Fruit fly (Drosophila melanogaster) whole organism, embryonic: Measurements from ENCODE around the gene Sf3b2.

Experiments used
- BtbVII ChIP-seq: fragments of 200-800 bp; sonication (Bioruptor generic); optimal IDR thresholded peaks from 3 replicates; lab custom pipeline; 2017; ENCODE audit warnings: missing biosample characterization, mild to moderate bottlenecking, missing genetic modification characterization
- CG10274 ChIP-seq: fragments of 200-800 bp; sonication (Bioruptor generic); optimal IDR thresholded peaks from 3 replicates; lab custom pipeline; 2017; ENCODE audit warnings: missing biosample characterization, mild to moderate bottlenecking, missing genetic modification characterization
- CG10979 ChIP-seq: fragments of 200-800 bp; sonication (Bioruptor generic); optimal IDR thresholded peaks from 2 replicates; lab custom pipeline; 2018; ENCODE audit warnings: missing biosample characterization, mild to moderate bottlenecking, missing genetic modification characterization, moderate library complexity
- CG11398 ChIP-seq: fragments of 200-800 bp; sonication (Bioruptor generic); optimal IDR thresholded peaks from 2 replicates; lab custom pipeline; 2016; ENCODE audit warnings: missing biosample characterization, missing genetic modification characterization
- CG11504 ChIP-seq: fragments of 200-800 bp; sonication (Bioruptor generic); optimal IDR thresholded peaks from 3 replicates; lab custom pipeline; 2019; ENCODE audit warnings: missing biosample characterization, mild to moderate bottlenecking, missing genetic modification characterization, moderate library complexity
- CG12104 ChIP-seq: fragments of 200-800 bp; sonication (Bioruptor generic); optimal IDR thresholded peaks from 3 replicates; lab custom pipeline; 2016; ENCODE audit warnings: missing biosample characterization, missing genetic modification characterization
- CG12769 ChIP-seq: fragments of 200-800 bp; sonication (Bioruptor generic); optimal IDR thresholded peaks from 2 replicates; lab custom pipeline; 2019; ENCODE audit warnings: missing biosample characterization, mild to moderate bottlenecking, missing genetic modification characterization, moderate library complexity
- CG15601 ChIP-seq: fragments of 200-800 bp; sonication (Bioruptor generic); optimal IDR thresholded peaks from 3 replicates; lab custom pipeline; 2019; ENCODE audit warnings: missing biosample characterization, mild to moderate bottlenecking, missing genetic modification characterization, moderate library complexity
- CG17829 ChIP-seq: fragments of 200-800 bp; optimal IDR thresholded peaks from 2 replicates; lab custom pipeline; 2019; ENCODE audit warnings: missing biosample characterization, mild to moderate bottlenecking, missing genetic modification characterization, moderate library complexity
- CG2678 ChIP-seq: fragments of 200-800 bp; sonication (Bioruptor generic); optimal IDR thresholded peaks from 3 replicates; lab custom pipeline; 2019; ENCODE audit warnings: missing biosample characterization, mild to moderate bottlenecking, missing genetic modification characterization, moderate library complexity
- CG32532 ChIP-seq: fragments of 200-800 bp; sonication (Bioruptor generic); IDR thresholded peaks from 2 replicates; pipeline ENCODE4 v1.3.6; 2022; ENCODE audit warnings: missing biosample characterization, missing genetic modification characterization
- CG6272 ChIP-seq: fragments of 200-800 bp; sonication (Bioruptor generic); IDR thresholded peaks from 2 replicates; pipeline ENCODE4 v1.3.6; 2022; ENCODE audit warnings: missing biosample characterization, missing genetic modification characterization
- CG6813 ChIP-seq: fragments of 200-800 bp; sonication (Bioruptor generic); optimal IDR thresholded peaks from 2 replicates; lab custom pipeline; 2017; ENCODE audit warnings: missing biosample characterization, missing genetic modification characterization, mild to moderate bottlenecking, moderate library complexity, missing genetic modification reagents
- CG7271 ChIP-seq: fragments of 200-800 bp; sonication (Bioruptor generic); optimal IDR thresholded peaks from 2 replicates; lab custom pipeline; 2018; ENCODE audit warnings: missing biosample characterization, mild to moderate bottlenecking, missing genetic modification characterization, moderate library complexity
- CG7745 ChIP-seq: fragments of 200-800 bp; sonication (Bioruptor generic); optimal IDR thresholded peaks from 2 replicates; lab custom pipeline; 2018; ENCODE audit warnings: missing biosample characterization, mild to moderate bottlenecking, missing genetic modification characterization, moderate library complexity
- CG8359 ChIP-seq: fragments of 200-800 bp; sonication (Bioruptor generic); optimal IDR thresholded peaks from 2 replicates; lab custom pipeline; 2017; ENCODE audit warnings: missing biosample characterization, mild to moderate bottlenecking, missing genetic modification characterization, borderline replicate concordance
- CG8944 ChIP-seq: fragments of 200-800 bp; sonication (Bioruptor generic); optimal IDR thresholded peaks from 3 replicates; lab custom pipeline; 2016; ENCODE audit warnings: missing biosample characterization, missing genetic modification characterization
- CG9932 ChIP-seq: fragments of 200-800 bp; sonication (Bioruptor generic); IDR thresholded peaks from 2 replicates; pipeline ENCODE4 v1.3.6; 2022; ENCODE audit warnings: missing biosample characterization, missing genetic modification characterization
- Deaf1 ChIP-seq: fragments of 200-800 bp; optimal IDR thresholded peaks from 3 replicates; lab custom pipeline; 2019; ENCODE audit warnings: missing biosample characterization, mild to moderate bottlenecking, missing genetic modification characterization, moderate library complexity
- Dip2 ChIP-seq: fragments of 200-800 bp; sonication (Bioruptor generic); IDR thresholded peaks from 2 replicates; pipeline ENCODE4 v1.3.6; 2022; ENCODE audit warnings: missing biosample characterization, missing genetic modification characterization
- Dp ChIP-seq: fragments of 200-800 bp; sonication (Bioruptor generic); optimal IDR thresholded peaks from 2 replicates; lab custom pipeline; 2018; ENCODE audit warnings: missing biosample characterization, mild to moderate bottlenecking, missing genetic modification characterization, moderate library complexity
- Drgx ChIP-seq: fragments of 200-800 bp; sonication (Bioruptor generic); IDR thresholded peaks from 2 replicates; pipeline ENCODE4 v1.3.6; 2022; ENCODE audit warnings: missing biosample characterization, missing genetic modification characterization
- GATAe ChIP-seq: fragments of 200-800 bp; sonication (Bioruptor generic); conservative IDR thresholded peaks from 2 replicates; pipeline ENCODE4 v1.3.6; 2022; ENCODE audit warnings: missing biosample characterization, missing genetic modification characterization
- Hsf ChIP-seq: fragments of 200-800 bp; sonication (Bioruptor generic); optimal IDR thresholded peaks from 3 replicates; lab custom pipeline; 2016; ENCODE audit warnings: missing biosample characterization, missing genetic modification characterization
- Nf-YB ChIP-seq: fragments of 200-800 bp; sonication (Bioruptor generic); optimal IDR thresholded peaks from 3 replicates; lab custom pipeline; 2019; ENCODE audit warnings: missing biosample characterization, mild to moderate bottlenecking, missing genetic modification characterization, moderate library complexity
- Spps ChIP-seq: fragments of 200-800 bp; sonication (Bioruptor generic); optimal IDR thresholded peaks from 2 replicates; lab custom pipeline; 2018; ENCODE audit warnings: missing biosample characterization, mild to moderate bottlenecking, missing genetic modification characterization
- Usf ChIP-seq: fragments of 200-800 bp; sonication (Bioruptor generic); optimal IDR thresholded peaks from 2 replicates; lab custom pipeline; 2017; ENCODE audit warnings: missing genotype, missing biosample characterization, missing genetic modification characterization
- Xbp1 ChIP-seq: fragments of 200-800 bp; sonication (Bioruptor generic); optimal IDR thresholded peaks from 3 replicates; lab custom pipeline; 2016; ENCODE audit warnings: missing biosample characterization, mild to moderate bottlenecking, missing genetic modification characterization
- ash1 ChIP-seq: fragments of 200-800 bp; sonication (Bioruptor generic); optimal IDR thresholded peaks from 2 replicates; lab custom pipeline; 2018; ENCODE audit warnings: missing biosample characterization, mild to moderate bottlenecking, missing genetic modification characterization
- br ChIP-seq: fragments of >200 bp; optimal IDR thresholded peaks from 2 replicates; lab custom pipeline; 2017
- btn ChIP-seq: fragments of 200-800 bp; sonication (Bioruptor generic); optimal IDR thresholded peaks from 2 replicates; lab custom pipeline; 2016; ENCODE audit warnings: missing biosample characterization, missing genetic modification characterization
- ci ChIP-seq: fragments of 200-800 bp; sonication (Bioruptor generic); IDR thresholded peaks from 3 replicates; pipeline ENCODE4 v1.3.6; 2022; ENCODE audit warnings: missing biosample characterization, missing genetic modification characterization
- cwo ChIP-seq: fragments of 200-800 bp; sonication (Bioruptor generic); optimal IDR thresholded peaks from 3 replicates; lab custom pipeline; 2017; ENCODE audit warnings: missing biosample characterization, missing genetic modification characterization, mild to moderate bottlenecking, moderate library complexity, missing genetic modification reagents
- dm ChIP-seq: fragments of 200-800 bp; sonication (Bioruptor generic); optimal IDR thresholded peaks from 3 replicates; lab custom pipeline; 2016; ENCODE audit warnings: missing biosample characterization, missing genetic modification characterization
- dpn ChIP-seq, 2 experiments: fragments of 200-800 bp; sonication (Bioruptor generic); optimal IDR thresholded peaks; 3 replicates each; lab custom pipeline; 2016; ENCODE audit warnings: missing biosample characterization in 2 of 2, missing genetic modification characterization in 2 of 2
- gro ChIP-seq: fragments of 200-800 bp; sonication (Bioruptor generic); optimal IDR thresholded peaks from 2 replicates; lab custom pipeline; 2016; ENCODE audit warnings: missing biosample characterization, missing genetic modification characterization
- klu ChIP-seq: fragments of 200-800 bp; sonication (Bioruptor generic); IDR thresholded peaks from 2 replicates; pipeline ENCODE4 v1.3.6; 2022; ENCODE audit warnings: missing biosample characterization, missing genetic modification characterization
- odd ChIP-seq: fragments of 200-800 bp; sonication (Bioruptor generic); optimal IDR thresholded peaks from 2 replicates; lab custom pipeline; 2017; ENCODE audit warnings: missing biosample characterization, mild to moderate bottlenecking, missing genetic modification characterization
- peb ChIP-seq: fragments of 200-800 bp; sonication (Bioruptor generic); IDR thresholded peaks from 2 replicates; pipeline ENCODE4 v1.3.6; 2022; ENCODE audit warnings: missing biosample characterization, missing genetic modification characterization
- pfk ChIP-seq: fragments of 200-800 bp; sonication (Bioruptor generic); optimal IDR thresholded peaks from 2 replicates; lab custom pipeline; 2018; ENCODE audit warnings: missing biosample characterization, mild to moderate bottlenecking, missing genetic modification characterization, moderate library complexity
- pho ChIP-seq: fragments of 200-800 bp; sonication (Bioruptor generic); optimal IDR thresholded peaks from 2 replicates; lab custom pipeline; 2016; ENCODE audit warnings: missing biosample characterization, missing genetic modification characterization
- phol ChIP-seq: fragments of 200-800 bp; sonication (Bioruptor generic); optimal IDR thresholded peaks from 3 replicates; lab custom pipeline; 2018; ENCODE audit warnings: missing biosample characterization, mild to moderate bottlenecking, missing genetic modification characterization, moderate library complexity
- pita ChIP-seq: fragments of 200-800 bp; sonication (Bioruptor generic); optimal IDR thresholded peaks from 2 replicates; lab custom pipeline; 2017; ENCODE audit warnings: missing biosample characterization, mild to moderate bottlenecking, missing genetic modification characterization
- pnt ChIP-seq: fragments of 200-800 bp; sonication (Bioruptor generic); optimal IDR thresholded peaks from 3 replicates; lab custom pipeline; 2016; ENCODE audit warnings: missing biosample characterization, missing genetic modification characterization
- pzg ChIP-seq: fragments of 200-800 bp; sonication (Bioruptor generic); optimal IDR thresholded peaks from 3 replicates; lab custom pipeline; 2018; ENCODE audit warnings: missing biosample characterization, mild to moderate bottlenecking, missing genetic modification characterization, moderate library complexity
- ranshi ChIP-seq: fragments of 200-800 bp; sonication (Bioruptor generic); IDR thresholded peaks from 2 replicates; pipeline ENCODE4 v1.3.6; 2022; ENCODE audit warnings: missing biosample characterization, missing genetic modification characterization
- slp2 ChIP-seq: fragments of 200-800 bp; sonication (Bioruptor generic); optimal IDR thresholded peaks from 2 replicates; lab custom pipeline; 2016; ENCODE audit warnings: missing biosample characterization, missing genetic modification characterization
- sr ChIP-seq: fragments of 200-800 bp; sonication (Bioruptor generic); IDR thresholded peaks from 3 replicates; pipeline ENCODE4 v1.3.6; 2022; ENCODE audit warnings: missing biosample characterization, missing genetic modification characterization
- wek ChIP-seq: fragments of 200-800 bp; sonication (Bioruptor generic); optimal IDR thresholded peaks from 3 replicates; lab custom pipeline; 2018; ENCODE audit warnings: missing biosample characterization, mild to moderate bottlenecking, missing genetic modification characterization, moderate library complexity
- zen ChIP-seq: fragments of 200-800 bp; sonication (Bioruptor generic); optimal IDR thresholded peaks from 3 replicates; lab custom pipeline; 2018; ENCODE audit warnings: missing biosample characterization, mild to moderate bottlenecking, missing genetic modification characterization, moderate library complexity
- zf30C ChIP-seq: fragments of 200-800 bp; sonication (Bioruptor generic); optimal IDR thresholded peaks from 3 replicates; lab custom pipeline; 2018; ENCODE audit warnings: missing biosample characterization, mild to moderate bottlenecking, missing genetic modification characterization

The Sf3b2 gene

DNA sequence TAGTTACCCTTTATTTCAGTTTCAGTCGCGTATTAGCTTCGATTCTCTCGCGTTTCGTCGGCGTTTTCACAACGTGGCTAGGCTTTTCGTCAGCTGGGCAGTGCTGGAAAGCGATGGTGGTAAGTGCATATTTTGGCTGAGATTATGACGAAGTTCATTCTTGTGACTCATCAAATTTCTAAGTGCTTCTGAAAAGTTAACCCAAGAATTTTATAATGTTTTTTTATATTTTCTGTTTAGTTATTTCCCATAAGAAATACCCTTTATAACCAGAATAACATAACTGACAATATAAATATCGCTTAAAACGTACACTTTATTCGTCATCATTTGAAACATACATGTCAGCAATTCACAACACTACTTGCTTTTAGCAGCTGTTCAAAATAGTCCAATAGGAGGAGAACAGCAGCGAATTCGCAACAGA lies 8.2 kb upstream of the Sf3b2 start, which contains the start of the genes CG17260 and SerRS (continued):
- TF ChIP-seq odd (no peak), CG7745 (tag; lab: Kevin White, UChicago) (no peak), ci (GFP tag; lab: Robert Waterston, UW) (peak; percentile 77; the same call in 1 of the 3 replicates), CG2678 (tag; lab: Kevin White, UChicago) (peak; percentile 94), pita (no peak), CG6272 (GFP tag; lab: Robert Waterston, UW) (peak; percentile 93), Drgx (peak; percentile 83), peb (GFP tag; lab: Robert Waterston, UW) (peak; percentile 87), pho (GFP tag; lab: Kevin White, UChicago) (peak; percentile 96), GATAe (GFP tag; lab: Robert Waterston, UW) (peak; percentile 75), Xbp1 (GFP tag; lab: Kevin White, UChicago) (peak; percentile 96), CG32532 (GFP tag; lab: Robert Waterston, UW) (peak; percentile 94), CG11398 (GFP tag; lab: Kevin White, UChicago) (peak; percentile 82), br (lab: Kevin White, UChicago) (no peak), Spps (tag; lab: Kevin White, UChicago) (peak; percentile 85), Dip2 (peak; percentile 59; the same call in 1 of the 2 replicates), CG7271 (peak; percentile 75), CG11504 (tag; lab: Kevin White, UChicago) (no peak), CG12769 (no peak), CG10274 (peak; percentile 61), CG6813 (GFP tag; lab: Kevin White, UChicago) (peak; percentile 60), pfk (GFP tag; lab: Kevin White, UChicago) (peak; percentile 29), wek (GFP tag; lab: Kevin White, UChicago) (no peak), CG8944 (GFP tag; lab: Kevin White, UChicago) (peak; percentile 92), zf30C (GFP tag; lab: Kevin White, UChicago) (no peak), slp2 (GFP tag; lab: Kevin White, UChicago) (peak; percentile 91), dm (peak; percentile 94), Hsf (peak; percentile 97), CG17829 (tag; lab: Kevin White, UChicago) (peak; percentile 92), ash1 (GFP tag; lab: Kevin White, UChicago) (peak; percentile 8), Deaf1 (peak; percentile 81), BtbVII (peak; percentile 76), Nf-YB (peak; percentile 70), CG12104 (peak; percentile 89), gro (peak; percentile 92), CG10979 (tag; lab: Kevin White, UChicago) (peak; percentile 87), ranshi (peak; percentile 93), Dp (GFP tag; lab: Kevin White, UChicago) (peak; percentile 32), cwo (peak; percentile 83), Usf (GFP tag; lab: Kevin White, UChicago) (peak; percentile 64), klu (GFP tag; lab: Robert Waterston, UW) (peak; percentile 94), zen (tag; lab: Kevin White, UChicago) (peak; percentile 89), pzg (GFP tag; lab: Kevin White, UChicago) (peak; percentile 57), dpn (GFP tag; optimal IDR thresholded peaks at IDR 0.05; lab: Kevin White, UChicago) (peak; percentile 95 to 96), phol (tag; lab: Kevin White, UChicago) (peak; percentile 96), btn (GFP tag; lab: Kevin White, UChicago) (peak; percentile 60), pnt (GFP tag; lab: Kevin White, UChicago) (peak; percentile 96), CG8359 (peak; percentile 74), CG9932 (GFP tag; lab: Robert Waterston, UW) (peak; percentile 98), CG15601 (tag; lab: Kevin White, UChicago) (peak; percentile 87), sr (GFP tag; lab: Robert Waterston, UW) (no peak)
